Worm (Caenorhabditis elegans) whole organism, L4 larva: ENCODE measurements around the gene ZK380.4.
A peak's percentile ranks its signal among the peaks of the same experiment; 100 is the strongest.

ENCODE experiments used
- D1046.2 ChIP-seq: fragments of 200-800 bp; sonication (Bioruptor generic); IDR thresholded peaks from 2 replicates; pipeline ENCODE4 v1.3.6; 2022; ENCODE audit warnings: missing genetic modification characterization, missing compliant biosample characterization
- F10B5.3 ChIP-seq: sonication (generic microtip); optimal IDR thresholded peaks from 2 replicates; lab custom pipeline; 2016; ENCODE audit warnings: mild to moderate bottlenecking, missing genetic modification characterization, missing compliant biosample characterization
- T20F7.1 ChIP-seq: fragments of 200-800 bp; sonication (Bioruptor generic); optimal IDR thresholded peaks from 2 replicates; lab custom pipeline; 2018; ENCODE audit warnings: mild to moderate bottlenecking, missing genetic modification characterization, missing compliant biosample characterization
- Y75B8A.6 ChIP-seq: fragments of 200-800 bp; sonication (Bioruptor generic); IDR thresholded peaks from 2 replicates; pipeline ENCODE4 v1.3.6; 2022; ENCODE audit warnings: missing genetic modification reagents, missing genetic modification characterization, missing compliant biosample characterization
- aha-1 ChIP-seq: fragments of 150-350 bp; peaks from one replicate; lab custom pipeline; 2014; ENCODE audit warnings: missing biosample characterization, missing genetic modification characterization
- ama-1 ChIP-seq: fragments of 150-350 bp; optimal IDR thresholded peaks from 2 replicates; lab custom pipeline; 2014; ENCODE audit warnings: inconsistent platforms, mixed read lengths
- attf-4 ChIP-seq: sonication (generic microtip); optimal IDR thresholded peaks from 3 replicates; lab custom pipeline; 2017; ENCODE audit warnings: missing biosample characterization, missing genetic modification characterization
- ceh-32 ChIP-seq: sonication (generic microtip); optimal IDR thresholded peaks from 2 replicates; lab custom pipeline; 2016; ENCODE audit warnings: mild to moderate bottlenecking, missing genetic modification characterization, missing compliant biosample characterization; ENCODE audit not compliant: poor library complexity
- ceh-62 ChIP-seq: sonication (generic microtip); optimal IDR thresholded peaks from 2 replicates; lab custom pipeline; 2017; ENCODE audit warnings: missing biosample characterization, missing genetic modification characterization
- cey-2 ChIP-seq: sonication (generic microtip); optimal IDR thresholded peaks from 3 replicates; lab custom pipeline; 2017; ENCODE audit warnings: missing genetic modification characterization, mild to moderate bottlenecking, missing compliant biosample characterization, antibody characterized with exemption, borderline replicate concordance; ENCODE audit not compliant: insufficient read depth
- daf-12 ChIP-seq: fragments of 150-350 bp; optimal IDR thresholded peaks from 2 replicates; lab custom pipeline; 2014; ENCODE audit warnings: missing biosample characterization, missing genetic modification reagents, missing genetic modification characterization
- daf-19 ChIP-seq: fragments of 200-800 bp; sonication (Bioruptor generic); conservative IDR thresholded peaks from 2 replicates; pipeline ENCODE4 v1.3.6; 2022; ENCODE audit warnings: missing genetic modification characterization, missing compliant biosample characterization
- dmd-6 ChIP-seq: fragments of 200-800 bp; sonication (Bioruptor generic); IDR thresholded peaks from 2 replicates; pipeline ENCODE4 v1.3.6; 2022; ENCODE audit warnings: missing genetic modification reagents, missing genetic modification characterization, missing compliant biosample characterization
- duxl-1 ChIP-seq: sonication (generic microtip); optimal IDR thresholded peaks from 2 replicates; lab custom pipeline; 2016; ENCODE audit warnings: mild to moderate bottlenecking, missing genetic modification characterization, moderate library complexity, missing compliant biosample characterization; ENCODE audit not compliant: poor library complexity
- egl-43 ChIP-seq: fragments of 200-800 bp; sonication (Bioruptor generic); IDR thresholded peaks from 2 replicates; pipeline ENCODE4 v1.3.6; 2022; ENCODE audit warnings: missing genetic modification reagents, missing genetic modification characterization, missing compliant biosample characterization
- hif-1 ChIP-seq, 2 experiments: sonication (generic microtip); optimal IDR thresholded peaks; 2 replicates each; lab custom pipeline; 2016 to 2017; ENCODE audit warnings: missing compliant biosample characterization in 2 of 2, missing genetic modification characterization in 2 of 2, missing genetic modification reagents in 2 of 2, missing genotype in 2 of 2, mild to moderate bottlenecking in 1 of 2
- hlh-30 ChIP-seq: sonication (generic microtip); optimal IDR thresholded peaks from 2 replicates; lab custom pipeline; 2017; ENCODE audit warnings: antibody characterized with exemption, mild to moderate bottlenecking, missing genetic modification characterization, missing compliant biosample characterization; ENCODE audit not compliant: insufficient read depth
- hmg-1.1 ChIP-seq: fragments of 200-800 bp; sonication (Bioruptor generic); IDR thresholded peaks from 2 replicates; pipeline ENCODE4 v1.3.6; 2022; ENCODE audit warnings: missing genetic modification reagents, missing genetic modification characterization, missing compliant biosample characterization
- lin-13 ChIP-seq: fragments of 150-350 bp; optimal IDR thresholded peaks from 2 replicates; lab custom pipeline; 2014; ENCODE audit warnings: missing biosample characterization, missing genetic modification reagents, missing genetic modification characterization
- lin-15B ChIP-seq: fragments of 150-350 bp; sonication (generic microtip); optimal IDR thresholded peaks from 3 replicates; lab custom pipeline; 2014; ENCODE audit warnings: missing biosample characterization, missing genetic modification characterization
- lin-38 ChIP-seq: fragments of 200-800 bp; sonication (Bioruptor generic); IDR thresholded peaks from 2 replicates; pipeline ENCODE4 v1.3.6; 2022; ENCODE audit warnings: missing genetic modification reagents, missing genetic modification characterization, missing compliant biosample characterization
- mep-1 ChIP-seq: fragments of 150-350 bp; sonication (generic microtip); optimal IDR thresholded peaks from 3 replicates; lab custom pipeline; 2014; ENCODE audit warnings: missing biosample characterization, missing genetic modification characterization
- mes-2 ChIP-seq: sonication (generic microtip); optimal IDR thresholded peaks from 2 replicates; lab custom pipeline; 2016; ENCODE audit warnings: missing genotype, mild to moderate bottlenecking, missing genetic modification characterization, missing compliant biosample characterization; ENCODE audit not compliant: poor library complexity, severe bottlenecking
- mxl-2 ChIP-seq: fragments of 200-800 bp; sonication (Bioruptor generic); conservative IDR thresholded peaks from 2 replicates; pipeline ENCODE4 v1.3.6; 2022; ENCODE audit warnings: missing genetic modification reagents, missing genetic modification characterization, missing compliant biosample characterization
- nhr-10 ChIP-seq: fragments of 150-350 bp; optimal IDR thresholded peaks from 2 replicates; lab custom pipeline; 2014; ENCODE audit warnings: missing biosample characterization, missing genetic modification characterization
- nhr-237 ChIP-seq: sonication (generic microtip); optimal IDR thresholded peaks from 2 replicates; lab custom pipeline; 2017; ENCODE audit warnings: missing biosample characterization, missing genetic modification characterization
- nhr-28 ChIP-seq: fragments of 150-350 bp; optimal IDR thresholded peaks from 2 replicates; lab custom pipeline; 2014; ENCODE audit warnings: missing biosample characterization, missing genetic modification characterization
- nhr-41 ChIP-seq: fragments of 200-800 bp; sonication (Bioruptor generic); IDR thresholded peaks from 2 replicates; pipeline ENCODE4 v1.3.6; 2022; ENCODE audit warnings: missing genetic modification reagents, missing genetic modification characterization, missing compliant biosample characterization
- nhr-6 ChIP-seq: fragments of 150-350 bp; optimal IDR thresholded peaks from 2 replicates; lab custom pipeline; 2014; ENCODE audit warnings: missing biosample characterization, missing genetic modification characterization
- saeg-2 ChIP-seq: fragments of 200-800 bp; sonication (Bioruptor generic); IDR thresholded peaks from 2 replicates; pipeline ENCODE4 v1.3.6; 2022; ENCODE audit warnings: missing genetic modification reagents, missing genetic modification characterization, missing compliant biosample characterization
- set-16 ChIP-seq: fragments of 200-800 bp; sonication (Bioruptor generic); IDR thresholded peaks from 2 replicates; pipeline ENCODE4 v1.3.6; 2022; ENCODE audit warnings: missing genetic modification reagents, missing genetic modification characterization, missing compliant biosample characterization
- skn-1 ChIP-seq: fragments of 150-350 bp; optimal IDR thresholded peaks from 2 replicates; lab custom pipeline; 2014; ENCODE audit warnings: missing biosample characterization, missing genetic modification characterization
- snpc-4 ChIP-seq: fragments of 150-350 bp; optimal IDR thresholded peaks from 2 replicates; lab custom pipeline; 2014; ENCODE audit warnings: missing biosample characterization, missing genetic modification characterization
- tag-97 ChIP-seq: fragments of 200-800 bp; sonication (Bioruptor generic); IDR thresholded peaks from 2 replicates; pipeline ENCODE4 v1.3.6; 2022; ENCODE audit warnings: missing genetic modification characterization, missing compliant biosample characterization
- unc-39 ChIP-seq: sonication (generic microtip); optimal IDR thresholded peaks from 2 replicates; lab custom pipeline; 2017; ENCODE audit warnings: missing biosample characterization, missing genetic modification characterization
- unc-62 ChIP-seq, 3 experiments: fragments of 150-350 bp in 1 of 3; sonication (generic microtip); optimal IDR thresholded peaks in 2 of 3; peaks in 1 of 3; 1 replicate in 1 of 3; 2 replicates in 2 of 3; lab custom pipeline; 2014 to 2017; ENCODE audit warnings: missing biosample characterization in 3 of 3, missing genetic modification characterization in 3 of 3, missing genetic modification reagents in 3 of 3, missing genotype in 1 of 3
- vab-7 ChIP-seq: fragments of 200-800 bp; sonication (Bioruptor generic); IDR thresholded peaks from 2 replicates; pipeline ENCODE4 v1.3.6; 2022; ENCODE audit warnings: missing genetic modification reagents, missing genetic modification characterization, missing compliant biosample characterization
- zfp-2 ChIP-seq: sonication (generic microtip); optimal IDR thresholded peaks from 2 replicates; lab custom pipeline; 2016; ENCODE audit warnings: mild to moderate bottlenecking, missing genetic modification characterization, missing compliant biosample characterization
- zip-11 ChIP-seq: fragments of 200-800 bp; sonication (Bioruptor generic); IDR thresholded peaks from 2 replicates; pipeline ENCODE4 v1.3.6; 2022; ENCODE audit warnings: missing genetic modification characterization, missing compliant biosample characterization

ZK380.4 gene

DNA sequence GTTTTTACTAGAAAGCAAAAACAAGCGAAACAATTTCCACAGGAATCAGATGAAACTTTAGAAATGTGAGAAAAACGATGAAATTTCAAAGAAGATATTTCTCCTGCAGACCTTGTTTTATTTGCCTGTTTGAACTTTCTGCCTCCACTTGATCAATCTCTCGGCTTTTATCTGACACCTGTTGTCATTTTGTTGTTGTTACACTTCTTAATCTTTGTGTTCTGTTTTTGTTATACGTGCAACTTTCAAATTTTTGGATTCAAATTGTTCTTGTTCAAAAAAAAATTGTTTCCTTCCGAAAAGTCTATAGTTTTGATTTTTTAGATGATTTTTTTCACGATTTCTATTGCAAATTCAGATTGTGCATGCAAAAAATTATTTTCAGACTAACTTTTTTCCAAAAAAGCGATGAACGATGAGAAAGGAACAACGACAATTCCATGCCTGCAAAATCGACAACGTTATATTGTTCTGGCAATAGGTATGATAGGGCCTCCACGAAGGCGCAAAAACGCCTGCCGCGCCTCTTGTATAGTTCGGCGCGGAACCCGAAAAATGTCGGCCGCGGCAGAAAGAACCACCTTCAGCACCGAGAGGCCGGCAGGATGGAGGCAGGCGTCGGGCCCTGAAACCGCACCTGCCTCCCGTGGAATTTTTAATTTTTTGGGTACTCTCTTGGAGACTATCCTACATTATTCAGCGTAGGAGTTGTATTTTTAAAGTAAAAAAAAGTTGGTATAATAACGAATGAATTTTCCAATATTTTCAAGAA, 30.9 kb downstream of the ZK380.4 start, which contains the start of gene H11E01.2:
Gene H11E01.2 (plus strand): TSS at position 380 of the 772 bp plus-strand sequence.
- TF ChIP-seq cey-2 (tag; lab: Kevin White, UChicago), result no peak
- TF ChIP-seq attf-4 (tag; lab: Kevin White, UChicago), result no peak
- peak; percentile 85 for TF ChIP-seq set-16
- TF ChIP-seq F10B5.3 (tag; lab: Kevin White, UChicago), result no peak
- TF ChIP-seq lin-38, result no peak
- no peak for TF ChIP-seq daf-19 (GFP tag; lab: Robert Waterston, UW)
- TF ChIP-seq unc-39 (tag; lab: Kevin White, UChicago), result no peak
- TF ChIP-seq hif-1 (tag; optimal IDR thresholded peaks at IDR 0.05; lab: Kevin White, UChicago), result peak in 1 of 2 experiments; percentile 51
- no peak for TF ChIP-seq nhr-10 (tag; lab: Kevin White, UChicago)
- no peak for TF ChIP-seq mep-1 (tag; lab: Kevin White, UChicago)
- TF ChIP-seq dmd-6 (GFP tag; lab: Robert Waterston, UW), result no peak
- TF ChIP-seq mxl-2 (GFP tag; lab: Robert Waterston, UW), result no peak
- peak in 1 of 2 experiments; percentile 4 for TF ChIP-seq unc-62 (GFP tag; optimal IDR thresholded peaks at IDR 0.05 in 1 of 2; lab: Kevin White, UChicago)
- TF ChIP-seq unc-62 (tag; optimal IDR thresholded peaks at IDR 0.05; lab: Kevin White, UChicago), result no peak
- TF ChIP-seq nhr-28 (tag; lab: Kevin White, UChicago), result peak; percentile 2
- TF ChIP-seq hlh-30 (tag; lab: Kevin White, UChicago), result no peak
- no peak for TF ChIP-seq hmg-1.1
- peak; percentile 95 for TF ChIP-seq aha-1

ce11 chrX:1613860-1614259, 37.9 kb downstream of the ZK380.4 start:
- TF ChIP-seq nhr-10 (tag; lab: Kevin White, UChicago) (no peak), nhr-237 (tag; lab: Kevin White, UChicago) (no peak), lin-15B (tag; lab: Kevin White, UChicago) (no peak), daf-12 (tag; lab: Kevin White, UChicago) (no peak), zfp-2 (no peak), set-16 (peak; percentile 70), zip-11 (no peak), lin-13 (no peak), D1046.2 (GFP tag; lab: Robert Waterston, UW) (no peak), aha-1 (peak; percentile 30), duxl-1 (tag; lab: Kevin White, UChicago) (no peak)

- TF ChIP-seq egl-43 (GFP tag; lab: Robert Waterston, UW), result peak; percentile 55; the same call in 1 of the 2 replicates
- TF ChIP-seq unc-62 (GFP tag; optimal IDR thresholded peaks at IDR 0.05 in 1 of 2; lab: Kevin White, UChicago), result peak in 1 of 2 experiments; percentile 85
- TF ChIP-seq unc-62 (tag; optimal IDR thresholded peaks at IDR 0.05; lab: Kevin White, UChicago), result no peak
- TF ChIP-seq ceh-62 (tag; lab: Kevin White, UChicago), result no peak
- TF ChIP-seq, all 104 proteins: peak for 2
Observed at ce11 chrX:1612948-1613347, 38.8 kb downstream of the ZK380.4 start.

DNA sequence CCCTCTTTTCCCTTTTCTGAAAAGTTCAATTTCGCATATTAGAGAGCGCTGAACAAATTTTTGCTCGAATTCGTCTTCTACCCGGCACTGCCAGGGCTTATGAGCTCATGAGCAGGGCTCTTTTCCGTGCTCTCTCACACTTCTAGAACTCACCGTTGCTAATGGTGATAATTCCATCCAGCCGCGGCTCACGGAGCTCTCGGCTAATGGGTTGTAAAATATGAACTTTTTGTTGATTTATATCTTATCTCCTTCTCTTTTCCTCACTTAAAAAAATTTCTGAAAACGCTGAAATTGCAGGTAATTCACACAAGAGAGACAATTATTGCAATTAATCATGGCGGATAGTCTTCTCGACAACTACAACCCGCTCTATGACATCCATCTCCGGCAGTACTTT, 47.2 kb downstream of the ZK380.4 start, which contains the start of gene H11E01.3:
Gene H11E01.3 (plus strand): TSS at position 301 of the 400 bp plus-strand sequence.
- TF ChIP-seq nhr-41 (GFP tag; lab: Robert Waterston, UW) (no peak), vab-7 (no peak), skn-1 (tag; lab: Kevin White, UChicago) (no peak), hmg-1.1 (no peak), mxl-2 (GFP tag; lab: Robert Waterston, UW) (no peak), snpc-4 (tag; lab: Kevin White, UChicago) (no peak), T20F7.1 (GFP tag; lab: Kevin White, UChicago) (no peak), Y75B8A.6 (GFP tag; lab: Robert Waterston, UW) (no peak), attf-4 (tag; lab: Kevin White, UChicago) (no peak), tag-97 (GFP tag; lab: Robert Waterston, UW) (no peak), mes-2 (tag; lab: Kevin White, UChicago) (no peak), saeg-2 (no peak), nhr-6 (tag; lab: Kevin White, UChicago) (no peak), ama-1 (lab: Kevin White, UChicago) (no peak), lin-13 (no peak), lin-38 (no peak), ceh-32 (tag; lab: Kevin White, UChicago) (no peak), set-16 (no peak)
